Worm (Caenorhabditis elegans) whole organism, L4 larva: ENCODE measurements around the gene cfap-20.

Source experiments
- ZK546.5 ChIP-seq, 2 experiments: sonication (generic microtip); optimal IDR thresholded peaks; 2 replicates each; lab custom pipeline; 2017; ENCODE audit warnings: missing biosample characterization in 2 of 2, missing genetic modification characterization in 2 of 2
- ama-1 ChIP-seq: fragments of 150-350 bp; optimal IDR thresholded peaks from 2 replicates; lab custom pipeline; 2014; ENCODE audit warnings: inconsistent platforms, mixed read lengths
- ceh-62 ChIP-seq: sonication (generic microtip); optimal IDR thresholded peaks from 2 replicates; lab custom pipeline; 2017; ENCODE audit warnings: missing biosample characterization, missing genetic modification characterization
- jun-1 ChIP-seq: fragments of 150-350 bp; optimal IDR thresholded peaks from 2 replicates; lab custom pipeline; 2014; ENCODE audit warnings: missing biosample characterization, missing genetic modification reagents, missing genetic modification characterization
- nhr-10 ChIP-seq: fragments of 150-350 bp; optimal IDR thresholded peaks from 2 replicates; lab custom pipeline; 2014; ENCODE audit warnings: missing biosample characterization, missing genetic modification characterization
- nhr-237 ChIP-seq: sonication (generic microtip); optimal IDR thresholded peaks from 2 replicates; lab custom pipeline; 2017; ENCODE audit warnings: missing biosample characterization, missing genetic modification characterization
- nhr-48 ChIP-seq: sonication (generic microtip); optimal IDR thresholded peaks from 2 replicates; lab custom pipeline; 2016; ENCODE audit warnings: mild to moderate bottlenecking, missing genetic modification characterization, missing compliant biosample characterization
- nhr-76 ChIP-seq: fragments of 150-350 bp; optimal IDR thresholded peaks from 2 replicates; lab custom pipeline; 2014; ENCODE audit warnings: missing biosample characterization, missing genetic modification characterization
- pha-4 ChIP-seq, 2 experiments: fragments of 150-350 bp in 1 of 2; fragments of 200-800 bp in 1 of 2; sonication (Bioruptor generic) in 1 of 2; IDR thresholded peaks in 1 of 2; optimal IDR thresholded peaks in 1 of 2; 2 replicates each; pipeline versions ENCODE4 v1.3.6 to Lab custom; 2014 to 2022; ENCODE audit warnings: missing genetic modification characterization in 2 of 2, missing genetic modification reagents in 2 of 2, missing biosample characterization in 1 of 2, missing compliant biosample characterization in 1 of 2
- snpc-4 ChIP-seq: fragments of 150-350 bp; optimal IDR thresholded peaks from 2 replicates; lab custom pipeline; 2014; ENCODE audit warnings: missing biosample characterization, missing genetic modification characterization

ce11 chrIII:3505051-3505548, 32.2 kb downstream of the cfap-20 start, which contains the start of gene lias-1:
- TF ChIP-seq snpc-4 (tag; lab: Kevin White, UChicago) (no peak), nhr-48 (tag; lab: Kevin White, UChicago) (no peak), nhr-10 (tag; lab: Kevin White, UChicago) (no peak), ceh-62 (tag; lab: Kevin White, UChicago) (no peak), pha-4 (GFP tag; IDR thresholded peaks at IDR 0.05; lab: Robert Waterston, UW) (no peak), pha-4 (tag; optimal IDR thresholded peaks at IDR 0.05; lab: Kevin White, UChicago) (peak; percentile 33), ZK546.5 (tag; optimal IDR thresholded peaks at IDR 0.05; lab: Kevin White, UChicago) (peak in 1 of 2 experiments; percentile 32), nhr-76 (tag; lab: Kevin White, UChicago) (no peak), jun-1 (tag; lab: Kevin White, UChicago) (no peak), ama-1 (lab: Kevin White, UChicago) (peak; percentile 92), nhr-237 (tag; lab: Kevin White, UChicago) (no peak)
